Worm (Caenorhabditis elegans) whole organism, young adult: ENCODE measurements around the gene tag-343.

Experiments used
- B0261.1 ChIP-seq: sonication (generic microtip); optimal IDR thresholded peaks from 2 replicates; lab custom pipeline; 2016; ENCODE audit warnings: mild to moderate bottlenecking, missing genetic modification characterization, moderate library complexity, missing compliant biosample characterization
- F52B5.7 ChIP-seq: sonication (generic microtip); optimal IDR thresholded peaks from 2 replicates; lab custom pipeline; 2016; ENCODE audit warnings: mild to moderate bottlenecking, missing genetic modification characterization, missing compliant biosample characterization
- F55B11.4 ChIP-seq: sonication (generic microtip); optimal IDR thresholded peaks from 2 replicates; lab custom pipeline; 2016; ENCODE audit warnings: missing compliant biosample characterization, missing genetic modification characterization, borderline replicate concordance; ENCODE audit not compliant: insufficient read depth
- Y53F4B.3 ChIP-seq: fragments of 200-800 bp; sonication (Bioruptor generic); IDR thresholded peaks from 2 replicates; pipeline ENCODE4 v1.3.6; 2022; ENCODE audit warnings: missing genetic modification reagents, missing genetic modification characterization, missing compliant biosample characterization
- Y56A3A.18 ChIP-seq: fragments of 200-800 bp; sonication (Bioruptor generic); IDR thresholded peaks from 2 replicates; pipeline ENCODE4 v1.3.6; 2022; ENCODE audit warnings: missing genetic modification reagents, missing genetic modification characterization, missing compliant biosample characterization
- ama-1 ChIP-seq, 3 experiments: fragments of 150-350 bp in 1 of 3; sonication (generic microtip) in 2 of 3; optimal IDR thresholded peaks; 2 replicates each; lab custom pipeline; 2014 to 2018; ENCODE audit warnings: missing biosample characterization in 2 of 3, missing genetic modification characterization in 2 of 3, missing genetic modification reagents in 2 of 3
- attf-5 ChIP-seq: fragments of 200-800 bp; sonication (Bioruptor generic); optimal IDR thresholded peaks from 2 replicates; lab custom pipeline; 2018; ENCODE audit warnings: mild to moderate bottlenecking, missing genetic modification characterization, missing compliant biosample characterization
- bed-1 ChIP-seq: fragments of 200-800 bp; sonication (Bioruptor generic); IDR thresholded peaks from 2 replicates; pipeline ENCODE4 v1.3.6; 2022; ENCODE audit warnings: missing genetic modification reagents, missing genetic modification characterization, missing compliant biosample characterization
- cebp-1 ChIP-seq, 2 experiments: fragments of 200-800 bp in 1 of 2; sonication (Bioruptor generic) in 1 of 2; sonication (generic microtip) in 1 of 2; IDR thresholded peaks in 1 of 2; optimal IDR thresholded peaks in 1 of 2; 2 replicates each; pipeline versions ENCODE4 v1.3.6 to Lab custom; 2017 to 2022; ENCODE audit warnings: missing compliant biosample characterization in 2 of 2, missing genetic modification characterization in 2 of 2, mild to moderate bottlenecking in 1 of 2, missing genetic modification reagents in 1 of 2, moderate library complexity in 1 of 2
- ceh-100 ChIP-seq: fragments of 200-800 bp; sonication (Bioruptor generic); IDR thresholded peaks from 2 replicates; pipeline ENCODE4 v1.3.6; 2022; ENCODE audit warnings: missing genetic modification reagents, missing genetic modification characterization, missing compliant biosample characterization
- chd-7 ChIP-seq: sonication (generic microtip); optimal IDR thresholded peaks from 2 replicates; lab custom pipeline; 2016; ENCODE audit warnings: mild to moderate bottlenecking, missing genetic modification characterization, moderate library complexity, missing compliant biosample characterization
- dox-1 ChIP-seq: fragments of 200-800 bp; sonication (Bioruptor generic); IDR thresholded peaks from 2 replicates; pipeline ENCODE4 v1.3.6; 2022; ENCODE audit warnings: missing genetic modification reagents, missing genetic modification characterization, missing compliant biosample characterization
- egrh-3 ChIP-seq: fragments of 200-800 bp; sonication (Bioruptor generic); IDR thresholded peaks from 2 replicates; pipeline ENCODE4 v1.3.6; 2022; ENCODE audit warnings: missing genetic modification reagents, missing genetic modification characterization, missing compliant biosample characterization
- gei-17 ChIP-seq: fragments of 200-800 bp; sonication (Bioruptor generic); optimal IDR thresholded peaks from 2 replicates; lab custom pipeline; 2018; ENCODE audit warnings: mild to moderate bottlenecking, missing genetic modification characterization, missing compliant biosample characterization
- hlh-12 ChIP-seq: sonication (generic microtip); optimal IDR thresholded peaks from 2 replicates; lab custom pipeline; 2016; ENCODE audit warnings: missing genetic modification characterization, missing compliant biosample characterization
- hmg-20 ChIP-seq: fragments of 200-800 bp; sonication (Bioruptor generic); IDR thresholded peaks from 2 replicates; pipeline ENCODE4 v1.3.6; 2022; ENCODE audit warnings: missing genetic modification reagents, missing genetic modification characterization, missing compliant biosample characterization
- lin-35 ChIP-seq, 3 experiments: fragments of 150-350 bp in 2 of 3; sonication (generic microtip) in 1 of 3; optimal IDR thresholded peaks; 2 replicates each; lab custom pipeline; 2014 to 2018; ENCODE audit warnings: missing biosample characterization in 3 of 3, missing genetic modification characterization in 3 of 3, missing genetic modification reagents in 3 of 3
- lsl-1 ChIP-seq: fragments of 200-800 bp; sonication (Bioruptor generic); optimal IDR thresholded peaks from 2 replicates; lab custom pipeline; 2018; ENCODE audit warnings: mild to moderate bottlenecking, missing genetic modification characterization, moderate library complexity, missing compliant biosample characterization
- madf-10 ChIP-seq: sonication (generic microtip); optimal IDR thresholded peaks from 2 replicates; lab custom pipeline; 2016; ENCODE audit warnings: mild to moderate bottlenecking, missing genetic modification characterization, missing compliant biosample characterization
- madf-3 ChIP-seq: fragments of 200-800 bp; sonication (Bioruptor generic); IDR thresholded peaks from 2 replicates; pipeline ENCODE4 v1.3.6; 2022; ENCODE audit warnings: missing genetic modification reagents, missing genetic modification characterization, missing compliant biosample characterization
- nfyb-1 ChIP-seq: fragments of 200-800 bp; sonication (Bioruptor generic); IDR thresholded peaks from 2 replicates; pipeline ENCODE4 v1.3.6; 2022; ENCODE audit warnings: missing genetic modification reagents, missing genetic modification characterization, missing compliant biosample characterization
- nhr-80 ChIP-seq: sonication (generic microtip); optimal IDR thresholded peaks from 2 replicates; lab custom pipeline; 2016; ENCODE audit warnings: missing genetic modification characterization, missing compliant biosample characterization
- nhr-90 ChIP-seq: sonication (generic microtip); optimal IDR thresholded peaks from 2 replicates; lab custom pipeline; 2016; ENCODE audit warnings: missing genotype, mild to moderate bottlenecking, missing genetic modification characterization, missing compliant biosample characterization
- pbrm-1 ChIP-seq: fragments of 200-800 bp; sonication (Bioruptor generic); IDR thresholded peaks from 2 replicates; pipeline ENCODE4 v1.3.6; 2022; ENCODE audit warnings: missing genetic modification reagents, missing genetic modification characterization, missing compliant biosample characterization
- rcor-1 ChIP-seq: fragments of 200-800 bp; sonication (Bioruptor generic); IDR thresholded peaks from 2 replicates; pipeline ENCODE4 v1.3.6; 2022; ENCODE audit warnings: missing genetic modification reagents, missing genetic modification characterization, missing compliant biosample characterization
- rec-8 ChIP-seq, 2 experiments: sonication (generic microtip); optimal IDR thresholded peaks; 2 replicates each; lab custom pipeline; 2016; ENCODE audit warnings: mild to moderate bottlenecking in 2 of 2, missing genetic modification characterization in 2 of 2, missing genetic modification reagents in 2 of 2, missing genotype in 2 of 2, missing biosample characterization in 1 of 2, missing compliant biosample characterization in 1 of 2, moderate library complexity in 1 of 2
- repo-1 ChIP-seq: sonication (generic microtip); optimal IDR thresholded peaks from 2 replicates; lab custom pipeline; 2017; ENCODE audit warnings: mild to moderate bottlenecking, missing genetic modification characterization, missing compliant biosample characterization
- rpc-1 ChIP-seq, 2 experiments: fragments of 150-350 bp in 1 of 2; sonication (generic microtip) in 1 of 2; optimal IDR thresholded peaks; 2 replicates each; lab custom pipeline; 2014 to 2018; ENCODE audit warnings: missing biosample characterization in 1 of 2, missing genetic modification characterization in 1 of 2, missing genetic modification reagents in 1 of 2, missing genotype in 1 of 2
- sea-2 ChIP-seq: fragments of 200-800 bp; sonication (Bioruptor generic); IDR thresholded peaks from 2 replicates; pipeline ENCODE4 v1.3.6; 2022; ENCODE audit warnings: missing genetic modification characterization, missing compliant biosample characterization
- snpc-4 ChIP-seq, 5 experiments: fragments of 150-350 bp in 1 of 5; sonication (generic microtip) in 4 of 5; optimal IDR thresholded peaks; 2 replicates each; lab custom pipeline; 2014 to 2018; ENCODE audit warnings: missing genetic modification characterization in 5 of 5, missing biosample characterization in 3 of 5, antibody characterized with exemption in 2 of 5, mild to moderate bottlenecking in 2 of 5, missing compliant biosample characterization in 2 of 5, missing genotype in 2 of 5, moderate library complexity in 2 of 5, missing genetic modification reagents in 1 of 5
- xnd-1 ChIP-seq: sonication (generic microtip); optimal IDR thresholded peaks from 2 replicates; lab custom pipeline; 2016; ENCODE audit warnings: missing genotype, missing genetic modification reagents, missing genetic modification characterization, missing compliant biosample characterization
- zfh-2 ChIP-seq: fragments of 200-800 bp; sonication (Bioruptor generic); conservative IDR thresholded peaks from 2 replicates; pipeline ENCODE4 v1.3.6; 2022; ENCODE audit warnings: missing genetic modification reagents, missing genetic modification characterization, missing compliant biosample characterization
- ztf-18 ChIP-seq: sonication (generic microtip); optimal IDR thresholded peaks from 2 replicates; lab custom pipeline; 2016; ENCODE audit warnings: missing genotype, mild to moderate bottlenecking, missing genetic modification characterization, missing compliant biosample characterization
- ztf-3 ChIP-seq: fragments of 200-800 bp; sonication (Bioruptor generic); optimal IDR thresholded peaks from 2 replicates; lab custom pipeline; 2018; ENCODE audit warnings: mild to moderate bottlenecking, missing genetic modification characterization, missing compliant biosample characterization
- ztf-6 ChIP-seq: fragments of 200-800 bp; sonication (Bioruptor generic); IDR thresholded peaks from 2 replicates; pipeline ENCODE4 v1.3.6; 2022; ENCODE audit warnings: missing genetic modification reagents, missing genetic modification characterization, missing compliant biosample characterization

The tag-343 gene

ce11 chrX:16702232-16702631 lies 27.7 kb upstream of the tag-343 start, which contains the start of gene F22H10.1:
Gene F22H10.1 (plus strand): TSS chrX:16702442.
- no peak for TF ChIP-seq bed-1 (GFP tag; lab: Robert Waterston, UW)
- TF ChIP-seq lsl-1 (GFP tag; lab: Kevin White, UChicago) = no peak
- no peak for TF ChIP-seq nfyb-1 (GFP tag; lab: Robert Waterston, UW)
- TF ChIP-seq Y53F4B.3 (GFP tag; lab: Robert Waterston, UW) = no peak
- TF ChIP-seq ceh-100 (GFP tag; lab: Robert Waterston, UW) = no peak

ce11 chrX:16698074-16698473 lies 23.5 kb upstream of the tag-343 start:
- no peak for TF ChIP-seq chd-7 (tag; lab: Kevin White, UChicago)
- TF ChIP-seq rpc-1 (optimal IDR thresholded peaks at IDR 0.05; lab: Kevin White, UChicago) = peak; percentile 8
- TF ChIP-seq rpc-1 (tag; optimal IDR thresholded peaks at IDR 0.05; lab: Kevin White, UChicago) = peak; percentile 38
- TF ChIP-seq repo-1 (tag; lab: Kevin White, UChicago) = no peak
- no peak for TF ChIP-seq ztf-6 (GFP tag; lab: Robert Waterston, UW)
- TF ChIP-seq cebp-1 (GFP tag; IDR thresholded peaks at IDR 0.05; lab: Robert Waterston, UW) = no peak
- TF ChIP-seq cebp-1 (tag; optimal IDR thresholded peaks at IDR 0.05; lab: Kevin White, UChicago) = no peak
- no peak for TF ChIP-seq Y53F4B.3 (GFP tag; lab: Robert Waterston, UW)
- no peak for TF ChIP-seq ztf-3 (GFP tag; lab: Kevin White, UChicago)
- no peak for TF ChIP-seq ztf-18

- TF ChIP-seq lin-35 (GFP tag; optimal IDR thresholded peaks at IDR 0.05; lab: Kevin White, UChicago) (no peak), dox-1 (GFP tag; lab: Robert Waterston, UW) (0 out of 2 replicates have a peak, but pooled peaks have one; percentile 5), zfh-2 (GFP tag; lab: Robert Waterston, UW) (peak; percentile 89), hmg-20 (GFP tag; lab: Robert Waterston, UW) (no peak), pbrm-1 (GFP tag; lab: Robert Waterston, UW) (no peak), F55B11.4 (tag; lab: Kevin White, UChicago) (no peak), gei-17 (no peak), ceh-100 (GFP tag; lab: Robert Waterston, UW) (no peak), egrh-3 (GFP tag; lab: Robert Waterston, UW) (peak; percentile 78; the same call in 1 of the 2 replicates), F52B5.7 (tag; lab: Kevin White, UChicago) (no peak), rec-8 (tag; optimal IDR thresholded peaks at IDR 0.05; lab: Kevin White, UChicago) (no peak), sea-2 (GFP tag; lab: Robert Waterston, UW) (0 out of 2 replicates have a peak, but pooled peaks have one; percentile 28), snpc-4 (GFP tag; optimal IDR thresholded peaks at IDR 0.05; lab: Kevin White, UChicago) (no peak), snpc-4 (tag; optimal IDR thresholded peaks at IDR 0.05; lab: Kevin White, UChicago) (peak in 2 of 4 experiments; percentile 33 to 69), nhr-90 (tag; lab: Kevin White, UChicago) (no peak), xnd-1 (tag; lab: Kevin White, UChicago) (no peak), ama-1 (optimal IDR thresholded peaks at IDR 0.05; lab: Kevin White, UChicago) (no peak), ama-1 (GFP tag; optimal IDR thresholded peaks at IDR 0.05; lab: Kevin White, UChicago) (no peak)
Measured at ce11 chrX:16696822-16697221, 22.3 kb upstream of the tag-343 start.

- TF ChIP-seq hlh-12 (tag; lab: Kevin White, UChicago) = no peak
- peak; percentile 30; the same call in 1 of the 2 replicates for TF ChIP-seq dox-1 (GFP tag; lab: Robert Waterston, UW)
- TF ChIP-seq nhr-80 (tag; lab: Kevin White, UChicago) = peak; percentile 36
- peak; percentile 68 for TF ChIP-seq gei-17
- TF ChIP-seq B0261.1 (tag; lab: Kevin White, UChicago) = no peak
- TF ChIP-seq xnd-1 (tag; lab: Kevin White, UChicago) = no peak
- TF ChIP-seq Y53F4B.3 (GFP tag; lab: Robert Waterston, UW) = no peak
- TF ChIP-seq madf-3 (GFP tag; lab: Robert Waterston, UW) = no peak
- 0 out of 2 replicates have a peak, but pooled peaks have one; percentile 44 for TF ChIP-seq Y56A3A.18 (GFP tag; lab: Robert Waterston, UW)
- no peak for TF ChIP-seq attf-5
- no peak for TF ChIP-seq rcor-1 (GFP tag; lab: Robert Waterston, UW)
- TF ChIP-seq madf-10 = no peak
Measured at ce11 chrX:16695184-16695583, 20.7 kb upstream of the tag-343 start.
